Fruit fly (Drosophila melanogaster) whole organism, larva: Measurements from ENCODE around the gene Rbp4.

Experiments
- noc ChIP-seq: fragments of 200-800 bp; sonication (Bioruptor generic); optimal IDR thresholded peaks from 3 replicates; lab custom pipeline; 2019; ENCODE audit warnings: missing biosample characterization, mild to moderate bottlenecking, missing genetic modification characterization, moderate library complexity

Gene Rbp4

dm6 chr3R:13656294-13656693 is at the start of gene Rbp4:
Rbp4 (minus strand) TSS chr3R:13656394.
- TF ChIP-seq noc (tag; lab: Kevin White, UChicago) = no peak

- TF ChIP-seq noc (tag; lab: Kevin White, UChicago) = no peak
Measured at dm6 chr3R:13705292-13705885, 49.2 kb upstream of the Rbp4 start, which contains the start of gene Adgf-D. Adgf-D (minus strand) TSS chr3R:13705402.

- TF ChIP-seq noc (tag; lab: Kevin White, UChicago) = no peak
Measured at dm6 chr3R:13700738-13701137, 44.5 kb upstream of the Rbp4 start, which contains the start of gene f-cup. f-cup (minus strand) TSS chr3R:13700838.

- TF ChIP-seq noc (tag; lab: Kevin White, UChicago) = no peak
Measured at dm6 chr3R:13700192-13700591, 44.0 kb upstream of the Rbp4 start, which contains the start of gene ninaB. ninaB (plus strand) TSS chr3R:13700565.

dm6 chr3R:13699350-13699749 is 43.2 kb upstream of the Rbp4 start:
- no peak for TF ChIP-seq noc (tag; lab: Kevin White, UChicago)

- TF ChIP-seq noc (tag; lab: Kevin White, UChicago) = no peak
Measured at dm6 chr3R:13693753-13694152, 37.6 kb upstream of the Rbp4 start, which contains the start of gene CG14367. CG14367 (plus strand) TSS chr3R:13694053.

- TF ChIP-seq noc (tag; lab: Kevin White, UChicago) = peak; percentile 63
Measured at dm6 chr3R:13686371-13687211, 30.4 kb upstream of the Rbp4 start, which contains the start of gene omd. omd (minus strand) TSS chr3R:13687210.

dm6 chr3R:13685969-13686368 is 29.8 kb upstream of the Rbp4 start:
- TF ChIP-seq noc (tag; lab: Kevin White, UChicago) = no peak

dm6 chr3R:13684569-13685402 is 28.6 kb upstream of the Rbp4 start:
- TF ChIP-seq noc (tag; lab: Kevin White, UChicago) = peak; percentile 22

dm6 chr3R:13683624-13684568 is 27.7 kb upstream of the Rbp4 start, which contains the start of gene flfl:
flfl (plus strand) TSS chr3R:13683921.
- no peak for TF ChIP-seq noc (tag; lab: Kevin White, UChicago)

dm6 chr3R:13682994-13683623 is 26.9 kb upstream of the Rbp4 start:
- TF ChIP-seq noc (tag; lab: Kevin White, UChicago) = no peak

- no peak for TF ChIP-seq noc (tag; lab: Kevin White, UChicago)
Measured at dm6 chr3R:13676137-13677086, 20.2 kb upstream of the Rbp4 start, which contains the start of the genes Lkb1 and CG9588. Lkb1 (plus strand) TSS chr3R:13676549. CG9588 (minus strand) TSS chr3R:13676681.
